Fruit fly (Drosophila melanogaster): ENCODE results near the gene betaggt-I.

The betaggt-I gene

DNA sequence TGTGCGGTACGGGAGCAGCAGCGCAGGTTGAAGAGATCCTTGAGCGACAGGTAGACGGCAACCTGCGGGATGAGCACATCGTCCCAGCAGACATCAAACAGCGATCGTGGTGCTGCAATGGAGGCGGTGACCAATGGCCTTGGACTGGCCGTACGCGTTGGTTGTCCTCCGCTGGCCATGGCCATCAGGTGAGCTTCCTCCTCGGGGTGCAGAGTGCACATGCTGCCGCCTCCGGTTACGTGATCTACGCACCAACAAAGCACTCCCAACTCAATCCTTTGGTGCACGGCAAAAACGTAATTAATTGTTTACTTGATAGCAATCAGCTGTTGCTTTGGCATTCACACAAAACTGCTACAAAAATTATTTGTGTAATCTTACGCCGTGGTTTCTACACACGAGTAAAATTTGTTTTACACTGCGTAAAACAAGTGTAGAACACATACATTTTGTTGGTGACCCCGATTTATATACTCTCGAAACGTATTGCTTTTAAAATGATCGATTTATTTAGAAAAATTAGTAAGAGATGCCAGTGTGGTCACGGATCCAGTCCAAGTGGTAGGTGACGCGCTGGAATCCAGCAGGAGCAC lies 4.2 kb downstream of the betaggt-I start, which contains the start of gene jet:
TSS of gene jet (minus strand) at position 332 of the 593 bp plus-strand sequence.
- no peak for TF ChIP-seq acj6 (GFP tag; optimal IDR thresholded peaks at IDR 0.05)
- peak; percentile 91 for TF ChIP-seq CG8319 (GFP tag; optimal IDR thresholded peaks at IDR 0.05)
- no peak for TF ChIP-seq dac (GFP tag; optimal IDR thresholded peaks at IDR 0.05)
- no peak for TF ChIP-seq lz (GFP tag; optimal IDR thresholded peaks at IDR 0.05)
- TF ChIP-seq fkh (GFP tag; optimal IDR thresholded peaks at IDR 0.05): peak; percentile 63
- TF ChIP-seq OdsH (GFP tag; optimal IDR thresholded peaks at IDR 0.05): no peak

dm6 chr2L:4950667-4951066 lies 5.3 kb downstream of the betaggt-I start, which contains the start of gene Jon25Biii:
Gene Jon25Biii, minus strand, starts transcription at chr2L:4950767.
- TF ChIP-seq CG32006 (GFP tag; optimal IDR thresholded peaks at IDR 0.05) (no peak), dsx (GFP tag; optimal IDR thresholded peaks at IDR 0.05; ENCODE audit: poor library complexity, severe bottlenecking) (no peak), Sox14 (GFP tag; optimal IDR thresholded peaks at IDR 0.05) (no peak), Eip93F (GFP tag; optimal IDR thresholded peaks at IDR 0.05) (no peak), dac (GFP tag; optimal IDR thresholded peaks at IDR 0.05) (no peak), CG3032 (tag; optimal IDR thresholded peaks at IDR 0.05) (no peak), Smox (GFP tag; optimal IDR thresholded peaks at IDR 0.05) (no peak), Gug (GFP tag; IDR thresholded peaks at IDR 0.05) (no peak), Eip78C (GFP tag) (no peak), CG6808 (GFP tag; optimal IDR thresholded peaks at IDR 0.05) (no peak), CG3919 (GFP tag; optimal IDR thresholded peaks at IDR 0.05) (no peak), fd59A (GFP tag; optimal IDR thresholded peaks at IDR 0.05) (no peak), acj6 (GFP tag; optimal IDR thresholded peaks at IDR 0.05) (no peak), Ets96B (tag; optimal IDR thresholded peaks at IDR 0.05) (no peak), Met (GFP tag; optimal IDR thresholded peaks at IDR 0.05) (no peak)

dm6 chr2L:4953086-4953570 lies 7.7 kb downstream of the betaggt-I start, which contains the start of gene Jon25Bii:
Gene Jon25Bii, minus strand, starts transcription at chr2L:4953136.
- TF ChIP-seq CG16779 (tag; optimal IDR thresholded peaks at IDR 0.05) (no peak), CG6854 (GFP tag; optimal IDR thresholded peaks at IDR 0.05) (no peak), esn (GFP tag; optimal IDR thresholded peaks at IDR 0.05) (no peak), Smox (GFP tag; optimal IDR thresholded peaks at IDR 0.05) (no peak), ss (GFP tag; optimal IDR thresholded peaks at IDR 0.05) (no peak), Eip78C (GFP tag) (no peak), lz (GFP tag; optimal IDR thresholded peaks at IDR 0.05) (no peak), CG1621 (tag; optimal IDR thresholded peaks at IDR 0.05) (no peak), dsx (GFP tag; optimal IDR thresholded peaks at IDR 0.05; ENCODE audit: poor library complexity, severe bottlenecking) (no peak), dac (GFP tag; optimal IDR thresholded peaks at IDR 0.05) (no peak), Eip93F (GFP tag; optimal IDR thresholded peaks at IDR 0.05) (no peak), net (GFP tag; optimal IDR thresholded peaks at IDR 0.05) (no peak), CG6276 (GFP tag; optimal IDR thresholded peaks at IDR 0.05) (no peak), Hr4 (GFP tag; optimal IDR thresholded peaks at IDR 0.05) (no peak), CG8632 (GFP tag; optimal IDR thresholded peaks at IDR 0.05) (no peak), svp (GFP tag) (no peak), Ets21C (GFP tag; optimal IDR thresholded peaks at IDR 0.05) (no peak), CG15336 (GFP tag; IDR thresholded peaks at IDR 0.05) (no peak), CG6792 (GFP tag; optimal IDR thresholded peaks at IDR 0.05) (no peak)

DNA sequence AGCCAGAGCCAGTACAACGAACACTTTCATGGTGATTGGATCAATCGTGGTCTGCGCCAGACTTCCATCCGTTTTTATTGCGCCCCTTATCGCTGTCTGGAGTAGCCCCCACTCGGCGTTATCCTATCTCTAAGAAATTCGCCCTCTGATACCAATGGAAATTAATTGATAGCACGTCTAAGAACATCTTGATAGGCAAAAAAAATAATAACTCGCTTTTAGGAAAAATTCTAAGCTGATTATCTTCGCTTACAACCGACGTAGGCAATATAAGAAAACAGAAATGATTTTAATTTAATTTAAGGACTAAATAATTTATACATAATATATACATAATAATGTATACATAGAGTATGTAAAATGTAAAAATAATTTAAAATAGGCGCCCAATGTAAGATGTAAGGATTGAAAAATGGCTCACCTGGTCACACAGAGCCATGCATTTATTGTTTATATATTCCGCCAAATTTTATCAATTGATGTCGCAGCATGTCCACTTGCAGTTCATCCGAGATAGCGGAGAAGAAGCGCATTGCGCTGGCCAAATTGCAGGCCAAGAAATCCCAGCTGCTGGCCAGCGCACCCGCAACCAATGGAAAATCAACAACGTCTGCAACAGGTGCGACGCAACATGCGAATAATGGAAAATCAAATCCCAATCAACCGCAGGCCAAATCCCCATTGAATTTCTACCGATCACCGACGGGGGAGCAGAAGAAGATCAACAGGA lies 9.9 kb downstream of the betaggt-I start, which contains the start of the genes Jon25Bi and Marcal1:
TSS of gene Jon25Bi (minus strand) at position 51 of the 730 bp plus-strand sequence.
TSS of gene Marcal1 (plus strand) at position 416 of the 730 bp plus-strand sequence.
- no peak for TF ChIP-seq topi (GFP tag; optimal IDR thresholded peaks at IDR 0.05)
- no peak for TF ChIP-seq CG6163 (GFP tag; IDR thresholded peaks at IDR 0.05)
- TF ChIP-seq esn (GFP tag; optimal IDR thresholded peaks at IDR 0.05): no peak
- TF ChIP-seq Ets96B (tag; optimal IDR thresholded peaks at IDR 0.05): no peak
- no peak for TF ChIP-seq Blimp-1 (GFP tag; optimal IDR thresholded peaks at IDR 0.05)
- no peak for TF ChIP-seq dac (GFP tag; optimal IDR thresholded peaks at IDR 0.05)
- no peak for TF ChIP-seq CG31627 (GFP tag; optimal IDR thresholded peaks at IDR 0.05)
- TF ChIP-seq spab (GFP tag; optimal IDR thresholded peaks at IDR 0.05): no peak
- no peak for TF ChIP-seq CG3032 (tag; optimal IDR thresholded peaks at IDR 0.05)
